Worm (Caenorhabditis elegans) whole organism, L1 larva: Measurements from ENCODE around the gene spr-2.

Experiments
- C16A3.4 ChIP-seq: fragments of 150-350 bp; optimal IDR thresholded peaks from 2 replicates; lab custom pipeline; 2014; ENCODE audit warnings: missing biosample characterization, missing genetic modification characterization
- C34B4.2 ChIP-seq: sonication (generic microtip); optimal IDR thresholded peaks from 2 replicates; lab custom pipeline; 2017; ENCODE audit warnings: mild to moderate bottlenecking, missing genetic modification characterization, missing compliant biosample characterization
- F16B12.6 ChIP-seq: fragments of 150-350 bp; optimal IDR thresholded peaks from 2 replicates; lab custom pipeline; 2014; ENCODE audit warnings: missing biosample characterization, missing genetic modification characterization
- aly-2 ChIP-seq: fragments of 150-350 bp; optimal IDR thresholded peaks from 2 replicates; lab custom pipeline; 2014; ENCODE audit warnings: missing biosample characterization, missing genetic modification characterization
- ama-1 ChIP-seq: fragments of 150-350 bp; optimal IDR thresholded peaks from 2 replicates; lab custom pipeline; 2014
- blmp-1 ChIP-seq: fragments of 150-350 bp; optimal IDR thresholded peaks from 2 replicates; lab custom pipeline; 2014; ENCODE audit warnings: missing biosample characterization, missing genetic modification characterization
- ceh-63 ChIP-seq: fragments of 200-800 bp; sonication (Bioruptor generic); optimal IDR thresholded peaks from 2 replicates; lab custom pipeline; 2018; ENCODE audit warnings: mild to moderate bottlenecking, missing genetic modification characterization, missing compliant biosample characterization
- ceh-82 ChIP-seq, 3 experiments: fragments of 150-350 bp in 1 of 3; sonication (generic microtip) in 2 of 3; optimal IDR thresholded peaks; 2 replicates each; lab custom pipeline; 2014 to 2017; ENCODE audit warnings: missing biosample characterization in 3 of 3, missing genetic modification characterization in 3 of 3
- ces-1 ChIP-seq: fragments of 150-350 bp; optimal IDR thresholded peaks from 2 replicates; lab custom pipeline; 2014; ENCODE audit warnings: missing biosample characterization, missing genetic modification reagents, missing genetic modification characterization
- dpl-1 ChIP-seq, 3 experiments: fragments of 150-350 bp in 2 of 3; sonication (generic microtip) in 1 of 3; optimal IDR thresholded peaks; 2 replicates each; lab custom pipeline; 2014 to 2017; ENCODE audit warnings: missing biosample characterization in 3 of 3, missing genetic modification characterization in 3 of 3, missing genetic modification reagents in 3 of 3
- dsc-1 ChIP-seq: sonication (generic microtip); optimal IDR thresholded peaks from 2 replicates; lab custom pipeline; 2016; ENCODE audit warnings: mild to moderate bottlenecking, missing genetic modification characterization, missing compliant biosample characterization
- efl-1 ChIP-seq, 4 experiments: fragments of 150-350 bp; optimal IDR thresholded peaks in 3 of 4; peaks in 1 of 4; 1 replicate in 1 of 4; 2 replicates in 3 of 4; lab custom pipeline; 2014; ENCODE audit warnings: missing biosample characterization in 2 of 4, missing genetic modification characterization in 2 of 4, missing genetic modification reagents in 2 of 4
- efl-3 ChIP-seq: fragments of 200-800 bp; sonication (Bioruptor generic); optimal IDR thresholded peaks from 2 replicates; lab custom pipeline; 2018; ENCODE audit warnings: mild to moderate bottlenecking, missing genetic modification characterization, missing compliant biosample characterization
- egl-13 ChIP-seq: sonication (generic microtip); optimal IDR thresholded peaks from 2 replicates; lab custom pipeline; 2016; ENCODE audit warnings: missing genotype, missing genetic modification reagents, missing genetic modification characterization, missing compliant biosample characterization
- egl-27 ChIP-seq, 2 experiments: fragments of 150-350 bp in 1 of 2; sonication (generic microtip); optimal IDR thresholded peaks; 3 replicates each; lab custom pipeline; 2017 to 2018; ENCODE audit warnings: missing biosample characterization in 2 of 2, missing genetic modification characterization in 2 of 2, missing genetic modification reagents in 2 of 2
- elt-2 ChIP-seq: sonication (generic microtip); optimal IDR thresholded peaks from 2 replicates; lab custom pipeline; 2016; ENCODE audit warnings: missing genetic modification characterization, mild to moderate bottlenecking, inconsistent platforms, missing compliant biosample characterization, missing genetic modification reagents
- fkh-8 ChIP-seq: sonication (generic microtip); optimal IDR thresholded peaks from 2 replicates; lab custom pipeline; 2016; ENCODE audit warnings: mild to moderate bottlenecking, missing genetic modification characterization, missing compliant biosample characterization
- hlh-4 ChIP-seq: sonication (generic microtip); optimal IDR thresholded peaks from 2 replicates; lab custom pipeline; 2016; ENCODE audit warnings: mild to moderate bottlenecking, missing genetic modification characterization, missing compliant biosample characterization
- irx-1 ChIP-seq: sonication (generic microtip); optimal IDR thresholded peaks from 2 replicates; lab custom pipeline; 2016; ENCODE audit warnings: missing genetic modification characterization, missing compliant biosample characterization
- isw-1 ChIP-seq: fragments of 200-800 bp; sonication (Bioruptor generic); IDR thresholded peaks from 2 replicates; pipeline ENCODE4 v1.3.6; 2022; ENCODE audit warnings: missing genetic modification characterization, missing compliant biosample characterization
- jun-1 ChIP-seq: fragments of 150-350 bp; optimal IDR thresholded peaks from 2 replicates; lab custom pipeline; 2014; ENCODE audit warnings: missing biosample characterization, missing genetic modification reagents, missing genetic modification characterization
- lin-13 ChIP-seq: fragments of 150-350 bp; optimal IDR thresholded peaks from 2 replicates; lab custom pipeline; 2014; ENCODE audit warnings: missing biosample characterization, missing genetic modification reagents, missing genetic modification characterization
- lin-14 ChIP-seq: fragments of 200-800 bp; sonication (Bioruptor generic); optimal IDR thresholded peaks from 2 replicates; lab custom pipeline; 2018; ENCODE audit warnings: mild to moderate bottlenecking, missing genetic modification characterization, moderate library complexity, missing compliant biosample characterization
- lin-15B ChIP-seq: fragments of 150-350 bp; sonication (generic microtip); optimal IDR thresholded peaks from 3 replicates; lab custom pipeline; 2014; ENCODE audit warnings: missing biosample characterization, missing genetic modification characterization
- lin-35 ChIP-seq, 2 experiments: fragments of 150-350 bp; optimal IDR thresholded peaks; 2 replicates each; lab custom pipeline; 2014; ENCODE audit warnings: missing biosample characterization in 2 of 2, missing genetic modification characterization in 2 of 2, missing genetic modification reagents in 2 of 2
- lsy-2 ChIP-seq, 2 experiments: fragments of 150-350 bp; optimal IDR thresholded peaks; 2 replicates each; lab custom pipeline; 2014; ENCODE audit warnings: missing biosample characterization in 2 of 2, missing genetic modification characterization in 2 of 2
- mab-9 ChIP-seq: fragments of 200-800 bp; sonication (Bioruptor generic); IDR thresholded peaks from 2 replicates; pipeline ENCODE4 v1.3.6; 2022; ENCODE audit warnings: missing genetic modification reagents, missing genetic modification characterization, missing compliant biosample characterization
- mdl-1 ChIP-seq, 2 experiments: fragments of 150-350 bp; optimal IDR thresholded peaks; 2 replicates each; lab custom pipeline; 2014 to 2017; ENCODE audit warnings: missing biosample characterization in 2 of 2, missing genetic modification characterization in 2 of 2, inconsistent platforms in 1 of 2
- mep-1 ChIP-seq: fragments of 150-350 bp; optimal IDR thresholded peaks from 2 replicates; lab custom pipeline; 2014; ENCODE audit warnings: missing biosample characterization, missing genetic modification characterization
- nhr-11 ChIP-seq: fragments of 150-350 bp; optimal IDR thresholded peaks from 2 replicates; lab custom pipeline; 2014; ENCODE audit warnings: missing biosample characterization, missing genetic modification characterization
- nhr-28 ChIP-seq: fragments of 150-350 bp; optimal IDR thresholded peaks from 2 replicates; lab custom pipeline; 2014; ENCODE audit warnings: missing biosample characterization, missing genetic modification characterization
- nhr-47 ChIP-seq: sonication (generic microtip); optimal IDR thresholded peaks from 2 replicates; lab custom pipeline; 2016; ENCODE audit warnings: mild to moderate bottlenecking, missing genetic modification characterization, moderate library complexity, missing compliant biosample characterization
- nhr-71 ChIP-seq: sonication (generic microtip); optimal IDR thresholded peaks from 2 replicates; lab custom pipeline; 2016; ENCODE audit warnings: mild to moderate bottlenecking, missing genetic modification characterization, moderate library complexity, missing compliant biosample characterization
- nhr-76 ChIP-seq: sonication (generic microtip); optimal IDR thresholded peaks from 2 replicates; lab custom pipeline; 2017; ENCODE audit warnings: missing biosample characterization, missing genetic modification characterization
- nhr-85 ChIP-seq: sonication (generic microtip); peaks from one replicate; lab custom pipeline; 2016; ENCODE audit warnings: missing genetic modification characterization, inconsistent platforms, missing compliant biosample characterization
- rnt-1 ChIP-seq: sonication (generic microtip); optimal IDR thresholded peaks from 2 replicates; lab custom pipeline; 2016; ENCODE audit warnings: mild to moderate bottlenecking, missing genetic modification characterization, moderate library complexity, missing compliant biosample characterization
- skn-1 ChIP-seq: fragments of 150-350 bp; optimal IDR thresholded peaks from 2 replicates; lab custom pipeline; 2014; ENCODE audit warnings: missing biosample characterization, missing genetic modification characterization
- snu-23 ChIP-seq: sonication (generic microtip); optimal IDR thresholded peaks from 2 replicates; lab custom pipeline; 2016; ENCODE audit warnings: missing genetic modification characterization, missing compliant biosample characterization
- sox-4 ChIP-seq: sonication (generic microtip); optimal IDR thresholded peaks from 2 replicates; lab custom pipeline; 2016; ENCODE audit warnings: missing genetic modification characterization, missing compliant biosample characterization
- sptf-1 ChIP-seq: fragments of 150-350 bp; optimal IDR thresholded peaks from 2 replicates; lab custom pipeline; 2014; ENCODE audit warnings: missing biosample characterization, missing genetic modification characterization
- sup-37 ChIP-seq: fragments of 200-800 bp; sonication (Bioruptor generic); optimal IDR thresholded peaks from 2 replicates; lab custom pipeline; 2018; ENCODE audit warnings: mild to moderate bottlenecking, missing genetic modification characterization, missing compliant biosample characterization
- swsn-7 ChIP-seq: sonication (generic microtip); optimal IDR thresholded peaks from 2 replicates; lab custom pipeline; 2016; ENCODE audit warnings: missing genetic modification characterization, missing compliant biosample characterization
- tbx-2 ChIP-seq: sonication (generic microtip); optimal IDR thresholded peaks from 2 replicates; lab custom pipeline; 2016; ENCODE audit warnings: missing genetic modification characterization, missing compliant biosample characterization
- unc-130 ChIP-seq: fragments of 150-350 bp; optimal IDR thresholded peaks from 2 replicates; lab custom pipeline; 2017; ENCODE audit warnings: missing biosample characterization, missing genetic modification characterization, inconsistent platforms
- unc-98 ChIP-seq: fragments of 200-800 bp; sonication (Bioruptor generic); IDR thresholded peaks from 2 replicates; pipeline ENCODE4 v1.3.6; 2022; ENCODE audit warnings: missing genetic modification characterization, missing compliant biosample characterization
- xbp-1 ChIP-seq: sonication (generic microtip); optimal IDR thresholded peaks from 2 replicates; lab custom pipeline; 2016; ENCODE audit warnings: missing genetic modification characterization, missing compliant biosample characterization
- zag-1 ChIP-seq: fragments of 150-350 bp; optimal IDR thresholded peaks from 2 replicates; lab custom pipeline; 2014; ENCODE audit warnings: missing biosample characterization, missing genetic modification characterization
- zip-4 ChIP-seq: fragments of 200-800 bp; sonication (Bioruptor generic); optimal IDR thresholded peaks from 2 replicates; lab custom pipeline; 2018; ENCODE audit warnings: mild to moderate bottlenecking, missing genetic modification characterization, moderate library complexity, missing compliant biosample characterization

The spr-2 gene

ce11 chrIV:8925990-8926389 is 34.7 kb downstream of the spr-2 start, which contains the start of the genes D1046.2 and cfim-2 (continued):
- TF ChIP-seq snu-23 (peak; percentile 37), xbp-1 (tag; lab: Kevin White, UChicago) (peak; percentile 1), nhr-71 (peak; percentile 39), lsy-2 (tag; optimal IDR thresholded peaks at IDR 0.05; lab: Kevin White, UChicago) (peak in 1 of 2 experiments; percentile 64), lin-35 (GFP tag; optimal IDR thresholded peaks at IDR 0.05; lab: Kevin White, UChicago) (peak in 1 of 2 experiments; percentile 48), lin-15B (tag; lab: Kevin White, UChicago) (peak; percentile 12)
- TF ChIP-seq, all 84 proteins: peak for 16

ce11 chrIV:8926511-8926910 is 35.2 kb downstream of the spr-2 start:
- no peak for TF ChIP-seq ces-1
- no peak for TF ChIP-seq swsn-7 (tag; lab: Kevin White, UChicago)
- no peak for TF ChIP-seq ceh-82 (tag; optimal IDR thresholded peaks at IDR 0.05; lab: Kevin White, UChicago)
- no peak for TF ChIP-seq zag-1 (tag; lab: Kevin White, UChicago)
- no peak for TF ChIP-seq sptf-1 (tag; lab: Kevin White, UChicago)

- TF ChIP-seq sup-37: peak; percentile 49
- TF ChIP-seq nhr-11: no peak
- TF ChIP-seq egl-27 (tag; optimal IDR thresholded peaks at IDR 0.05; lab: Kevin White, UChicago): peak in 1 of 2 experiments; percentile 14
- peak; percentile 44 for TF ChIP-seq ama-1
- TF ChIP-seq isw-1: no peak; the same call in 1 of the 2 replicates
- no peak for TF ChIP-seq nhr-28 (tag; lab: Kevin White, UChicago)
- peak; percentile 61 for TF ChIP-seq jun-1
- TF ChIP-seq irx-1 (tag; lab: Kevin White, UChicago): peak; percentile 56
- peak in 2 of 3 experiments; percentile 53 to 55 for TF ChIP-seq dpl-1 (GFP tag; optimal IDR thresholded peaks at IDR 0.05; lab: Kevin White, UChicago)
- no peak for TF ChIP-seq egl-13 (tag; lab: Kevin White, UChicago)
- TF ChIP-seq skn-1 (tag; lab: Kevin White, UChicago): peak; percentile 71
- TF ChIP-seq dsc-1: peak; percentile 80
- TF ChIP-seq fkh-8 (tag; lab: Kevin White, UChicago): peak; percentile 65
- TF ChIP-seq nhr-47 (tag; lab: Kevin White, UChicago): peak; percentile 85
- peak; percentile 70 for TF ChIP-seq tbx-2 (tag; lab: Kevin White, UChicago)
- peak; percentile 81 for TF ChIP-seq nhr-85
- TF ChIP-seq unc-130 (tag; lab: Kevin White, UChicago): peak; percentile 75
- no peak for TF ChIP-seq hlh-4 (tag; lab: Kevin White, UChicago)
- peak in 1 of 2 experiments; percentile 84 for TF ChIP-seq mdl-1 (tag; optimal IDR thresholded peaks at IDR 0.05; lab: Kevin White, UChicago)
- TF ChIP-seq snu-23: peak; percentile 82
- TF ChIP-seq lin-35 (GFP tag; optimal IDR thresholded peaks at IDR 0.05; lab: Kevin White, UChicago): peak; percentile 52 to 81
- TF ChIP-seq lin-14 (GFP tag; lab: Kevin White, UChicago): peak; percentile 72
- TF ChIP-seq elt-2 (tag; lab: Kevin White, UChicago): peak; percentile 72
- peak; percentile 50 for TF ChIP-seq aly-2 (tag; lab: Kevin White, UChicago)
- TF ChIP-seq sox-4 (tag; lab: Kevin White, UChicago): no peak
- no peak for TF ChIP-seq lin-15B (tag; lab: Kevin White, UChicago)
- TF ChIP-seq mep-1 (tag; lab: Kevin White, UChicago): peak; percentile 66
- TF ChIP-seq efl-1 (optimal IDR thresholded peaks at IDR 0.05; lab: Kevin White, UChicago): peak; percentile 56 to 62
- peak; percentile 46 to 96 for TF ChIP-seq efl-1 (GFP tag; optimal IDR thresholded peaks at IDR 0.05 in 1 of 2; lab: Kevin White, UChicago)
- TF ChIP-seq ceh-82 (tag; optimal IDR thresholded peaks at IDR 0.05; lab: Kevin White, UChicago): peak; percentile 55 to 62 (median 60)
- TF ChIP-seq nhr-71: peak; percentile 87
- peak; percentile 2 for TF ChIP-seq F16B12.6 (tag; lab: Kevin White, UChicago)
- TF ChIP-seq zip-4 (GFP tag; lab: Kevin White, UChicago): peak; percentile 13
- TF ChIP-seq lin-13 (GFP tag; lab: Kevin White, UChicago): peak; percentile 49
- peak; percentile 84 for TF ChIP-seq rnt-1 (tag; lab: Kevin White, UChicago)
- no peak for TF ChIP-seq ceh-63 (GFP tag; lab: Kevin White, UChicago)
- TF ChIP-seq blmp-1: no peak
- peak; percentile 48; the same call in 1 of the 2 replicates for TF ChIP-seq unc-98 (GFP tag; lab: Robert Waterston, UW)
- TF ChIP-seq nhr-76 (tag; lab: Kevin White, UChicago): peak; percentile 77
- no peak for TF ChIP-seq C34B4.2 (tag; lab: Kevin White, UChicago)
- TF ChIP-seq mab-9 (GFP tag; lab: Robert Waterston, UW): no peak
- TF ChIP-seq sptf-1 (tag; lab: Kevin White, UChicago): no peak
- peak; percentile 24 for TF ChIP-seq efl-3 (GFP tag; lab: Kevin White, UChicago)
- peak; percentile 76 for TF ChIP-seq C16A3.4 (tag; lab: Kevin White, UChicago)
These were observed 35.8 kb downstream of the spr-2 start for ce11 chrIV:8927093-8927492.
